Fruit fly (Drosophila melanogaster): ENCODE measurements around the gene CG1907.

CG1907 gene

dm6 chr3R:29618515-29619157 lies at the start of gene CG1907 (continued):
- TF ChIP-seq CG17912 (GFP tag; optimal IDR thresholded peaks at IDR 0.05) (peak; percentile 88), B-H1 (GFP tag; IDR thresholded peaks at IDR 0.05) (peak; percentile 97), Vsx1 (GFP tag; optimal IDR thresholded peaks at IDR 0.05) (peak; percentile 95), CG14965 (GFP tag; optimal IDR thresholded peaks at IDR 0.05; ENCODE audit: borderline replicate concordance) (no peak), fd96Cb (tag; optimal IDR thresholded peaks at IDR 0.05) (peak; percentile 98), lov (optimal IDR thresholded peaks at IDR 0.05) (no peak), lov (GFP tag; IDR thresholded peaks at IDR 0.05) (peak; percentile 99), vfl (GFP tag; optimal IDR thresholded peaks at IDR 0.05) (peak; percentile 82), Neu2 (GFP tag; optimal IDR thresholded peaks at IDR 0.05; ENCODE audit: borderline replicate concordance) (no peak), wek (GFP tag; optimal IDR thresholded peaks at IDR 0.05) (peak; percentile 78), CG9876 (GFP tag; optimal IDR thresholded peaks at IDR 0.05) (peak; percentile 75), Gsc (GFP tag; IDR thresholded peaks at IDR 0.05) (peak; percentile 89), insv (GFP tag; optimal IDR thresholded peaks at IDR 0.05) (peak; percentile 76 to 98), pum (GFP tag; optimal IDR thresholded peaks at IDR 0.05) (peak; percentile 86), gt (GFP tag; IDR thresholded peaks at IDR 0.05) (peak; percentile 95), CG12219 (GFP tag; optimal IDR thresholded peaks at IDR 0.05) (peak; percentile 95), cato (GFP tag; optimal IDR thresholded peaks at IDR 0.05; ENCODE audit: borderline replicate concordance) (peak; percentile 95), CG33557 (GFP tag; optimal IDR thresholded peaks at IDR 0.05) (peak; percentile 97), Spps (tag; optimal IDR thresholded peaks at IDR 0.05) (peak; percentile 97), CG16863 (GFP tag; optimal IDR thresholded peaks at IDR 0.05) (peak; percentile 78), run (tag; optimal IDR thresholded peaks at IDR 0.05) (peak; percentile 97), Mad (GFP tag; optimal IDR thresholded peaks at IDR 0.05) (peak; percentile 89), dpn (GFP tag; optimal IDR thresholded peaks at IDR 0.05) (peak; percentile 82 to 97), Sry-β (GFP tag; optimal IDR thresholded peaks at IDR 0.05) (peak; percentile 68), zen (tag; optimal IDR thresholded peaks at IDR 0.05) (peak; percentile 98), slou (GFP tag; optimal IDR thresholded peaks at IDR 0.05) (peak; percentile 93), CG16815 (GFP tag; optimal IDR thresholded peaks at IDR 0.05) (peak; percentile 97), cad (GFP tag; optimal IDR thresholded peaks at IDR 0.05) (no peak), crp (GFP tag; optimal IDR thresholded peaks at IDR 0.05) (peak; percentile 42 to 87), CTCF (GFP tag; optimal IDR thresholded peaks at IDR 0.05) (peak; percentile 74), CG13775 (GFP tag; optimal IDR thresholded peaks at IDR 0.05) (peak; percentile 98), inv (GFP tag; IDR thresholded peaks at IDR 0.05; ENCODE audit: partially characterized antibody) (0 out of 2 replicates have a peak, but pooled peaks have one; percentile 33), gem (tag; optimal IDR thresholded peaks at IDR 0.05) (peak; percentile 99), Lhr (GFP tag; optimal IDR thresholded peaks at IDR 0.05) (peak; percentile 95), crc (GFP tag; optimal IDR thresholded peaks at IDR 0.05) (peak; percentile 39), sens-2 (GFP tag; IDR thresholded peaks at IDR 0.05) (peak; percentile 95), CG31441 (GFP tag; IDR thresholded peaks at IDR 0.05) (peak; percentile 99), sob (GFP tag; IDR thresholded peaks at IDR 0.05) (peak; percentile 98), sug (tag; optimal IDR thresholded peaks at IDR 0.05) (peak; percentile 95), CG10431 (GFP tag; optimal IDR thresholded peaks at IDR 0.05) (peak; percentile 91), dmrt11E (tag; optimal IDR thresholded peaks at IDR 0.05) (peak; percentile 99), trh (GFP tag; optimal IDR thresholded peaks at IDR 0.05) (peak; percentile 92), CG7556 (GFP tag; optimal IDR thresholded peaks at IDR 0.05) (peak; percentile 99), NC2β (GFP tag; optimal IDR thresholded peaks at IDR 0.05) (peak; percentile 80), usp (GFP tag; optimal IDR thresholded peaks at IDR 0.05) (no peak), pros (GFP tag; optimal IDR thresholded peaks at IDR 0.05) (peak; percentile 67), ems (GFP tag; optimal IDR thresholded peaks at IDR 0.05) (peak; percentile 90), CG1647 (GFP tag; optimal IDR thresholded peaks at IDR 0.05) (peak; percentile 83), CG4820 (GFP tag; optimal IDR thresholded peaks at IDR 0.05) (peak; percentile 98), CG9817 (tag; optimal IDR thresholded peaks at IDR 0.05) (peak; percentile 97)
